Fruit fly (Drosophila melanogaster) whole organism: ENCODE measurements around the gene CG10286.

ENCODE experiments used
- psq ChIP-seq: fragments of >200 bp; optimal IDR thresholded peaks from 2 replicates; lab custom pipeline; 2017
- usp ChIP-seq: fragments of >200 bp; optimal IDR thresholded peaks from 2 replicates; lab custom pipeline; 2017; ENCODE audit warnings: missing biosample characterization, missing genetic modification characterization, mixed read lengths

dm6 chr3R:6403674-6404073 is 34.9 kb downstream of the CG10286 start:
- TF ChIP-seq usp (GFP tag; lab: Kevin White, UChicago) (no peak), psq (no peak)
